Worm (Caenorhabditis elegans) whole organism, mixed stage, embryonic: ENCODE results near the gene pals-20.

Source experiments
- bed-3 ChIP-seq: fragments of 200-800 bp; sonication (Bioruptor generic); optimal IDR thresholded peaks from 3 replicates; lab custom pipeline; 2018; ENCODE audit warnings: mild to moderate bottlenecking, missing genetic modification characterization, moderate library complexity, missing compliant biosample characterization
- blmp-1 ChIP-seq: fragments of 150-350 bp; optimal IDR thresholded peaks from 2 replicates; lab custom pipeline; 2014; ENCODE audit warnings: missing biosample characterization, missing genetic modification characterization
- ceh-43 ChIP-seq: fragments of 200-800 bp; sonication (Bioruptor generic); optimal IDR thresholded peaks from 2 replicates; lab custom pipeline; 2018; ENCODE audit warnings: mild to moderate bottlenecking, missing genetic modification characterization, moderate library complexity, missing compliant biosample characterization
- ces-1 ChIP-seq: fragments of 150-350 bp; optimal IDR thresholded peaks from 2 replicates; lab custom pipeline; 2014; ENCODE audit warnings: missing biosample characterization, missing genetic modification reagents, missing genetic modification characterization
- drap-1 ChIP-seq: fragments of 200-800 bp; sonication (Bioruptor generic); optimal IDR thresholded peaks from 3 replicates; lab custom pipeline; 2018; ENCODE audit warnings: mild to moderate bottlenecking, missing genetic modification characterization, missing compliant biosample characterization
- elt-1 ChIP-seq: sonication (generic microtip); optimal IDR thresholded peaks from 2 replicates; lab custom pipeline; 2017; ENCODE audit warnings: missing genetic modification characterization, mild to moderate bottlenecking, missing compliant biosample characterization, antibody characterized with exemption, moderate library complexity, borderline replicate concordance; ENCODE audit not compliant: insufficient read depth
- elt-3 ChIP-seq: fragments of 150-350 bp; optimal IDR thresholded peaks from 2 replicates; lab custom pipeline; 2014; ENCODE audit warnings: missing biosample characterization, missing genetic modification characterization
- flh-1 ChIP-seq: fragments of 200-800 bp; sonication (Bioruptor generic); optimal IDR thresholded peaks from 2 replicates; lab custom pipeline; 2018; ENCODE audit warnings: mild to moderate bottlenecking, missing genetic modification characterization, moderate library complexity, missing compliant biosample characterization
- ham-2 ChIP-seq: fragments of 200-800 bp; sonication (Bioruptor generic); optimal IDR thresholded peaks from 2 replicates; lab custom pipeline; 2018; ENCODE audit warnings: mild to moderate bottlenecking, missing genetic modification characterization, missing compliant biosample characterization
- hlh-1 ChIP-seq: fragments of 150-350 bp; optimal IDR thresholded peaks from 2 replicates; lab custom pipeline; 2014; ENCODE audit warnings: missing biosample characterization, missing genetic modification reagents, missing genetic modification characterization
- lin-13 ChIP-seq: fragments of 150-350 bp; optimal IDR thresholded peaks from 2 replicates; lab custom pipeline; 2014; ENCODE audit warnings: missing biosample characterization, missing genetic modification characterization
- lin-32 ChIP-seq: fragments of 200-800 bp; sonication (Bioruptor generic); optimal IDR thresholded peaks from 2 replicates; lab custom pipeline; 2018; ENCODE audit warnings: mild to moderate bottlenecking, missing genetic modification characterization, missing compliant biosample characterization
- lsy-2 ChIP-seq: fragments of 150-350 bp; optimal IDR thresholded peaks from 2 replicates; lab custom pipeline; 2014; ENCODE audit warnings: missing biosample characterization, missing genetic modification characterization
- mab-5 ChIP-seq: fragments of 150-350 bp; optimal IDR thresholded peaks from 2 replicates; lab custom pipeline; 2014; ENCODE audit warnings: missing biosample characterization, missing genetic modification characterization
- mep-1 ChIP-seq: fragments of 150-350 bp; optimal IDR thresholded peaks from 2 replicates; lab custom pipeline; 2017; ENCODE audit warnings: missing biosample characterization, missing genetic modification reagents, missing genetic modification characterization, inconsistent platforms
- mls-2 ChIP-seq: sonication (generic microtip); optimal IDR thresholded peaks from 2 replicates; lab custom pipeline; 2016; ENCODE audit warnings: mild to moderate bottlenecking, missing genetic modification characterization, moderate library complexity, missing compliant biosample characterization
- nhr-12 ChIP-seq: fragments of 150-350 bp; optimal IDR thresholded peaks from 2 replicates; lab custom pipeline; 2014; ENCODE audit warnings: missing biosample characterization, missing genetic modification characterization
- nhr-28 ChIP-seq: fragments of 150-350 bp; optimal IDR thresholded peaks from 2 replicates; lab custom pipeline; 2014; ENCODE audit warnings: missing biosample characterization, missing genetic modification characterization
- nhr-76 ChIP-seq: sonication (generic microtip); optimal IDR thresholded peaks from 2 replicates; lab custom pipeline; 2017; ENCODE audit warnings: missing biosample characterization, missing genetic modification characterization
- pha-4 ChIP-seq: fragments of 150-350 bp; optimal IDR thresholded peaks from 2 replicates; lab custom pipeline; 2018; ENCODE audit warnings: missing biosample characterization, missing genetic modification reagents, missing genetic modification characterization
- sem-2 ChIP-seq: fragments of 200-800 bp; sonication (Bioruptor generic); optimal IDR thresholded peaks from 2 replicates; lab custom pipeline; 2018; ENCODE audit warnings: mild to moderate bottlenecking, missing genetic modification characterization, missing compliant biosample characterization
- snpc-4 ChIP-seq: fragments of 150-350 bp; optimal IDR thresholded peaks from 2 replicates; lab custom pipeline; 2014; ENCODE audit warnings: missing biosample characterization, missing genetic modification characterization
- sptf-1 ChIP-seq: sonication (generic microtip); optimal IDR thresholded peaks from 2 replicates; lab custom pipeline; 2017; ENCODE audit warnings: mild to moderate bottlenecking, missing genetic modification characterization, moderate library complexity, missing compliant biosample characterization
- tbx-8 ChIP-seq: fragments of 200-800 bp; sonication (Bioruptor generic); optimal IDR thresholded peaks from 2 replicates; lab custom pipeline; 2018; ENCODE audit warnings: mild to moderate bottlenecking, missing genetic modification characterization, moderate library complexity, missing compliant biosample characterization
- unc-120 ChIP-seq: sonication (generic microtip); optimal IDR thresholded peaks from 2 replicates; lab custom pipeline; 2017; ENCODE audit warnings: missing genetic modification characterization, missing compliant biosample characterization; ENCODE audit not compliant: poor library complexity, severe bottlenecking
- unc-39 ChIP-seq: fragments of 150-350 bp; optimal IDR thresholded peaks from 2 replicates; lab custom pipeline; 2014; ENCODE audit warnings: missing biosample characterization, missing genetic modification characterization
- unc-62 ChIP-seq: fragments of 150-350 bp; optimal IDR thresholded peaks from 2 replicates; lab custom pipeline; 2014; ENCODE audit warnings: missing biosample characterization, missing genetic modification reagents, missing genetic modification characterization
- zip-8 ChIP-seq: fragments of 150-350 bp; optimal IDR thresholded peaks from 2 replicates; lab custom pipeline; 2014; ENCODE audit warnings: missing biosample characterization, missing genetic modification characterization

pals-20 gene

ce11 chrIII:1417090-1417489, 29.0 kb upstream of the pals-20 start, which contains the start of gene elc-1:
elc-1 (minus strand) TSS chrIII:1417190.
- TF ChIP-seq sptf-1 (tag; lab: Kevin White, UChicago) (no peak), unc-120 (tag; lab: Kevin White, UChicago) (no peak), unc-39 (tag; lab: Kevin White, UChicago) (no peak), mep-1 (no peak), pha-4 (tag; lab: Kevin White, UChicago) (no peak), unc-62 (GFP tag; lab: Kevin White, UChicago) (no peak), snpc-4 (tag; lab: Kevin White, UChicago) (no peak), lsy-2 (tag; lab: Kevin White, UChicago) (no peak), mab-5 (tag; lab: Kevin White, UChicago) (no peak), hlh-1 (no peak), tbx-8 (no peak), sem-2 (GFP tag; lab: Kevin White, UChicago) (no peak), elt-1 (tag; lab: Kevin White, UChicago) (no peak), nhr-76 (tag; lab: Kevin White, UChicago) (no peak), drap-1 (GFP tag; lab: Kevin White, UChicago) (no peak)

- TF ChIP-seq mab-5 (tag; lab: Kevin White, UChicago) = no peak
- TF ChIP-seq elt-1 (tag; lab: Kevin White, UChicago) = no peak
- no peak for TF ChIP-seq mep-1
- TF ChIP-seq snpc-4 (tag; lab: Kevin White, UChicago) = no peak
- no peak for TF ChIP-seq ham-2
- no peak for TF ChIP-seq ceh-43 (GFP tag; lab: Kevin White, UChicago)
- TF ChIP-seq lsy-2 (tag; lab: Kevin White, UChicago) = no peak
These were observed 28.4 kb upstream of the pals-20 start for ce11 chrIII:1416571-1416970.

- TF ChIP-seq elt-3 (tag; lab: Kevin White, UChicago) (no peak), bed-3 (no peak), zip-8 (peak; percentile 74)
These were observed 25.9 kb upstream of the pals-20 start, which contains the start of gene Y82E9BR.14 for ce11 chrIII:1413890-1414613. Y82E9BR.14 (minus strand) TSS chrIII:1414116.

- no peak for TF ChIP-seq unc-120 (tag; lab: Kevin White, UChicago)
- no peak for TF ChIP-seq zip-8
- TF ChIP-seq sem-2 (GFP tag; lab: Kevin White, UChicago) = no peak
- no peak for TF ChIP-seq mab-5 (tag; lab: Kevin White, UChicago)
- TF ChIP-seq lin-13 (tag; lab: Kevin White, UChicago) = no peak
- no peak for TF ChIP-seq nhr-12
- no peak for TF ChIP-seq nhr-76 (tag; lab: Kevin White, UChicago)
- no peak for TF ChIP-seq snpc-4 (tag; lab: Kevin White, UChicago)
- TF ChIP-seq blmp-1 = no peak
- no peak for TF ChIP-seq flh-1 (GFP tag; lab: Kevin White, UChicago)
- TF ChIP-seq mls-2 (tag; lab: Kevin White, UChicago) = no peak
- no peak for TF ChIP-seq lin-32 (GFP tag; lab: Kevin White, UChicago)
- TF ChIP-seq ham-2 = no peak
- TF ChIP-seq drap-1 (GFP tag; lab: Kevin White, UChicago) = no peak
- TF ChIP-seq elt-1 (tag; lab: Kevin White, UChicago) = no peak
- no peak for TF ChIP-seq lsy-2 (tag; lab: Kevin White, UChicago)
- TF ChIP-seq ces-1 = no peak
- TF ChIP-seq nhr-28 (tag; lab: Kevin White, UChicago) = no peak
These were observed 25.2 kb upstream of the pals-20 start for ce11 chrIII:1413125-1413837.

ce11 chrIII:1409139-1409538, 21.0 kb upstream of the pals-20 start, which contains the start of gene Y82E9BR.22:
Y82E9BR.22 (minus strand) TSS chrIII:1409239.
- no peak for TF ChIP-seq snpc-4 (tag; lab: Kevin White, UChicago)
- TF ChIP-seq elt-3 (tag; lab: Kevin White, UChicago) = no peak
